Fruit fly (Drosophila melanogaster) whole organism, embryonic: Measurements from ENCODE around the gene ATPsynepsilonL.

ENCODE experiments used
- BtbVII ChIP-seq: fragments of 200-800 bp; sonication (Bioruptor generic); optimal IDR thresholded peaks from 3 replicates; lab custom pipeline; 2017; ENCODE audit warnings: missing biosample characterization, mild to moderate bottlenecking, missing genetic modification characterization
- CG11093 ChIP-seq: fragments of 200-800 bp; sonication (Bioruptor generic); IDR thresholded peaks from 3 replicates; pipeline ENCODE4 v1.3.6; 2022; ENCODE audit warnings: missing biosample characterization, missing genetic modification characterization
- CG12659 ChIP-seq: fragments of 200-800 bp; sonication (Bioruptor generic); optimal IDR thresholded peaks from 3 replicates; lab custom pipeline; 2017; ENCODE audit warnings: mild to moderate bottlenecking, missing biosample characterization, missing genetic modification reagents, missing genetic modification characterization
- CG12942 ChIP-seq: fragments of 200-800 bp; sonication (Bioruptor generic); optimal IDR thresholded peaks from 3 replicates; lab custom pipeline; 2016; ENCODE audit warnings: missing biosample characterization, missing genetic modification characterization
- CG13624 ChIP-seq: fragments of 200-800 bp; sonication (Bioruptor generic); optimal IDR thresholded peaks from 2 replicates; lab custom pipeline; 2016; ENCODE audit warnings: missing biosample characterization, missing genetic modification characterization
- CG14050 ChIP-seq: fragments of 200-800 bp; sonication (Bioruptor generic); IDR thresholded peaks from 3 replicates; pipeline ENCODE4 v1.3.6; 2022; ENCODE audit warnings: missing biosample characterization, missing genetic modification characterization
- CG15479 ChIP-seq: fragments of 200-800 bp; sonication (Bioruptor generic); optimal IDR thresholded peaks from 3 replicates; lab custom pipeline; 2019; ENCODE audit warnings: missing biosample characterization, mild to moderate bottlenecking, missing genetic modification characterization, moderate library complexity
- CG16815 ChIP-seq: fragments of 200-800 bp; sonication (Bioruptor generic); optimal IDR thresholded peaks from 3 replicates; lab custom pipeline; 2017; ENCODE audit warnings: missing biosample characterization, mild to moderate bottlenecking, missing genetic modification characterization
- CG16863 ChIP-seq: fragments of 200-800 bp; sonication (Bioruptor generic); optimal IDR thresholded peaks from 3 replicates; lab custom pipeline; 2016; ENCODE audit warnings: missing biosample characterization, missing genetic modification characterization
- CG17802 ChIP-seq: fragments of 200-800 bp; sonication (Bioruptor generic); optimal IDR thresholded peaks from 2 replicates; lab custom pipeline; 2018; ENCODE audit warnings: missing biosample characterization, mild to moderate bottlenecking, missing genetic modification characterization, moderate library complexity
- CG18599 ChIP-seq: fragments of 200-800 bp; sonication (Bioruptor generic); optimal IDR thresholded peaks from 3 replicates; lab custom pipeline; 2017; ENCODE audit warnings: missing biosample characterization, missing genetic modification characterization, mild to moderate bottlenecking, moderate library complexity, missing genetic modification reagents
- CG2120 ChIP-seq: fragments of 200-800 bp; sonication (Bioruptor generic); optimal IDR thresholded peaks from 3 replicates; lab custom pipeline; 2016; ENCODE audit warnings: missing biosample characterization, missing genetic modification characterization
- CG2678 ChIP-seq: fragments of 200-800 bp; sonication (Bioruptor generic); optimal IDR thresholded peaks from 3 replicates; lab custom pipeline; 2019; ENCODE audit warnings: missing biosample characterization, mild to moderate bottlenecking, missing genetic modification characterization, moderate library complexity
- CG2875 ChIP-seq: fragments of 200-800 bp; sonication (Bioruptor generic); optimal IDR thresholded peaks from 2 replicates; lab custom pipeline; 2017; ENCODE audit warnings: missing biosample characterization, mild to moderate bottlenecking, missing genetic modification characterization, missing genetic modification reagents
- CG32532 ChIP-seq: fragments of 200-800 bp; sonication (Bioruptor generic); IDR thresholded peaks from 2 replicates; pipeline ENCODE4 v1.3.6; 2022; ENCODE audit warnings: missing biosample characterization, missing genetic modification characterization
- CG3407 ChIP-seq: fragments of 200-800 bp; sonication (Bioruptor generic); optimal IDR thresholded peaks from 2 replicates; lab custom pipeline; 2018; ENCODE audit warnings: missing biosample characterization, mild to moderate bottlenecking, missing genetic modification characterization
- CG34422 ChIP-seq: fragments of 200-800 bp; sonication (Bioruptor generic); IDR thresholded peaks from 3 replicates; pipeline ENCODE4 v1.3.6; 2022; ENCODE audit warnings: missing biosample characterization, missing genetic modification characterization
- CG3995 ChIP-seq: fragments of 200-800 bp; sonication (Bioruptor generic); optimal IDR thresholded peaks from 3 replicates; lab custom pipeline; 2016; ENCODE audit warnings: missing biosample characterization, missing genetic modification characterization
- CG4328 ChIP-seq: fragments of 200-800 bp; sonication (Bioruptor generic); optimal IDR thresholded peaks from 3 replicates; lab custom pipeline; 2017; ENCODE audit warnings: missing biosample characterization, missing genetic modification reagents, missing genetic modification characterization
- CG43689 ChIP-seq: fragments of 200-800 bp; sonication (Bioruptor generic); IDR thresholded peaks from 2 replicates; pipeline ENCODE4 v1.3.6; 2022; ENCODE audit warnings: missing biosample characterization, missing genetic modification characterization
- CG4707 ChIP-seq: fragments of 200-800 bp; sonication (Bioruptor generic); optimal IDR thresholded peaks from 2 replicates; lab custom pipeline; 2018; ENCODE audit warnings: missing biosample characterization, mild to moderate bottlenecking, missing genetic modification characterization, moderate library complexity
- CG4820 ChIP-seq: fragments of 200-800 bp; sonication (Bioruptor generic); optimal IDR thresholded peaks from 3 replicates; lab custom pipeline; 2016; ENCODE audit warnings: missing biosample characterization, missing genetic modification characterization
- CG6254 ChIP-seq: fragments of 200-800 bp; sonication (Bioruptor generic); optimal IDR thresholded peaks from 3 replicates; lab custom pipeline; 2017; ENCODE audit warnings: mild to moderate bottlenecking, missing biosample characterization, missing genetic modification reagents, missing genetic modification characterization
- CG6272 ChIP-seq: fragments of 200-800 bp; sonication (Bioruptor generic); IDR thresholded peaks from 2 replicates; pipeline ENCODE4 v1.3.6; 2022; ENCODE audit warnings: missing biosample characterization, missing genetic modification characterization
- CG7839 ChIP-seq: fragments of 200-800 bp; sonication (Bioruptor generic); optimal IDR thresholded peaks from 3 replicates; lab custom pipeline; 2018; ENCODE audit warnings: missing biosample characterization, mild to moderate bottlenecking, missing genetic modification characterization, moderate library complexity
- E2f2 ChIP-seq: fragments of 200-800 bp; sonication (Bioruptor generic); IDR thresholded peaks from 2 replicates; pipeline ENCODE4 v1.3.6; 2022; ENCODE audit warnings: missing biosample characterization, missing genetic modification characterization
- Hr39 ChIP-seq: fragments of >200 bp; optimal IDR thresholded peaks from 2 replicates; lab custom pipeline; 2017
- Max ChIP-seq: fragments of 200-800 bp; sonication (Bioruptor generic); optimal IDR thresholded peaks from 2 replicates; lab custom pipeline; 2016; ENCODE audit warnings: missing biosample characterization, mild to moderate bottlenecking, missing genetic modification characterization
- PHDP ChIP-seq: fragments of 200-800 bp; sonication (Bioruptor generic); optimal IDR thresholded peaks from 3 replicates; lab custom pipeline; 2018; ENCODE audit warnings: missing biosample characterization, mild to moderate bottlenecking, missing genetic modification characterization, moderate library complexity
- Taf1 ChIP-seq: fragments of 200-800 bp; sonication (Bioruptor generic); IDR thresholded peaks from 2 replicates; pipeline ENCODE4 v1.3.6; 2022; ENCODE audit warnings: missing biosample characterization, missing genetic modification characterization
- Xbp1 ChIP-seq: fragments of 200-800 bp; sonication (Bioruptor generic); optimal IDR thresholded peaks from 3 replicates; lab custom pipeline; 2016; ENCODE audit warnings: missing biosample characterization, mild to moderate bottlenecking, missing genetic modification characterization
- ci ChIP-seq: fragments of 200-800 bp; sonication (Bioruptor generic); IDR thresholded peaks from 3 replicates; pipeline ENCODE4 v1.3.6; 2022; ENCODE audit warnings: missing biosample characterization, missing genetic modification characterization
- fd96Cb ChIP-seq: fragments of 200-800 bp; sonication (Bioruptor generic); optimal IDR thresholded peaks from 2 replicates; lab custom pipeline; 2018; ENCODE audit warnings: missing biosample characterization, mild to moderate bottlenecking, missing genetic modification characterization, moderate library complexity
- gce ChIP-seq: fragments of 200-800 bp; sonication (Bioruptor generic); IDR thresholded peaks from 3 replicates; pipeline ENCODE4 v1.3.6; 2022; ENCODE audit warnings: missing biosample characterization, missing genetic modification characterization
- gcm2 ChIP-seq: fragments of 200-800 bp; sonication (Bioruptor generic); optimal IDR thresholded peaks from 2 replicates; lab custom pipeline; 2016; ENCODE audit warnings: missing biosample characterization, missing genetic modification characterization
- gsb-n ChIP-seq: fragments of 200-800 bp; sonication (Bioruptor generic); optimal IDR thresholded peaks from 3 replicates; lab custom pipeline; 2018; ENCODE audit warnings: missing biosample characterization, mild to moderate bottlenecking, missing genetic modification characterization
- gt ChIP-seq: fragments of 200-800 bp; sonication (Bioruptor generic); IDR thresholded peaks from 2 replicates; pipeline ENCODE4 v1.3.6; 2022; ENCODE audit warnings: missing biosample characterization, missing genetic modification characterization
- ham ChIP-seq: fragments of 200-800 bp; sonication (Bioruptor generic); IDR thresholded peaks from 2 replicates; pipeline ENCODE4 v1.3.6; 2022; ENCODE audit warnings: missing biosample characterization, missing genetic modification characterization
- lola ChIP-seq, 3 experiments: fragments of >200 bp in 2 of 3; fragments of 200-800 bp in 1 of 3; sonication (Bioruptor generic) in 1 of 3; optimal IDR thresholded peaks; 2 replicates each; lab custom pipeline; 2017 to 2019; ENCODE audit warnings: missing biosample characterization in 3 of 3, missing genetic modification characterization in 3 of 3, mild to moderate bottlenecking in 1 of 3, moderate library complexity in 1 of 3
- mirr ChIP-seq: fragments of 200-800 bp; sonication (Bioruptor generic); optimal IDR thresholded peaks from 3 replicates; lab custom pipeline; 2018; ENCODE audit warnings: missing biosample characterization, mild to moderate bottlenecking, missing genetic modification characterization
- nmo ChIP-seq: fragments of 200-800 bp; sonication (Bioruptor generic); optimal IDR thresholded peaks from 2 replicates; lab custom pipeline; 2018; ENCODE audit warnings: missing biosample characterization, mild to moderate bottlenecking, missing genetic modification characterization, moderate library complexity
- oc ChIP-seq: fragments of 200-800 bp; sonication (Bioruptor generic); optimal IDR thresholded peaks from 2 replicates; lab custom pipeline; 2018; ENCODE audit warnings: missing biosample characterization, mild to moderate bottlenecking, missing genetic modification characterization, moderate library complexity
- row ChIP-seq: fragments of 200-800 bp; sonication (Bioruptor generic); IDR thresholded peaks from 3 replicates; pipeline ENCODE4 v1.3.6; 2022; ENCODE audit warnings: missing biosample characterization, missing genetic modification characterization
- sug ChIP-seq: fragments of 200-800 bp; optimal IDR thresholded peaks from 2 replicates; lab custom pipeline; 2019; ENCODE audit warnings: missing biosample characterization, mild to moderate bottlenecking, missing genetic modification characterization, moderate library complexity
- tll ChIP-seq, 2 experiments: fragments of 200-800 bp in 1 of 2; fragments of >200 bp in 1 of 2; sonication (Bioruptor generic) in 1 of 2; optimal IDR thresholded peaks; 2 replicates each; lab custom pipeline; 2017 to 2019; ENCODE audit warnings: missing biosample characterization in 2 of 2, missing genetic modification characterization in 2 of 2, mild to moderate bottlenecking in 1 of 2, moderate library complexity in 1 of 2
- tup ChIP-seq: fragments of 200-800 bp; sonication (Bioruptor generic); optimal IDR thresholded peaks from 2 replicates; lab custom pipeline; 2016; ENCODE audit warnings: missing biosample characterization, mild to moderate bottlenecking, missing genetic modification characterization, moderate library complexity
- wor ChIP-seq: fragments of 200-800 bp; sonication (Bioruptor generic); IDR thresholded peaks from 2 replicates; pipeline ENCODE4 v1.3.6; 2022; ENCODE audit warnings: missing biosample characterization, missing genetic modification characterization
- zen2 ChIP-seq: fragments of 200-800 bp; sonication (Bioruptor generic); IDR thresholded peaks from 3 replicates; pipeline ENCODE4 v1.3.6; 2022; ENCODE audit warnings: missing biosample characterization, missing genetic modification characterization; ENCODE audit not compliant: partially characterized antibody
- zf30C ChIP-seq: fragments of 200-800 bp; sonication (Bioruptor generic); optimal IDR thresholded peaks from 3 replicates; lab custom pipeline; 2018; ENCODE audit warnings: missing biosample characterization, mild to moderate bottlenecking, missing genetic modification characterization
- zfh2 ChIP-seq: fragments of 200-800 bp; sonication (Bioruptor generic); optimal IDR thresholded peaks from 2 replicates; lab custom pipeline; 2016; ENCODE audit warnings: missing biosample characterization, missing genetic modification characterization

ATPsynepsilonL gene

DNA sequence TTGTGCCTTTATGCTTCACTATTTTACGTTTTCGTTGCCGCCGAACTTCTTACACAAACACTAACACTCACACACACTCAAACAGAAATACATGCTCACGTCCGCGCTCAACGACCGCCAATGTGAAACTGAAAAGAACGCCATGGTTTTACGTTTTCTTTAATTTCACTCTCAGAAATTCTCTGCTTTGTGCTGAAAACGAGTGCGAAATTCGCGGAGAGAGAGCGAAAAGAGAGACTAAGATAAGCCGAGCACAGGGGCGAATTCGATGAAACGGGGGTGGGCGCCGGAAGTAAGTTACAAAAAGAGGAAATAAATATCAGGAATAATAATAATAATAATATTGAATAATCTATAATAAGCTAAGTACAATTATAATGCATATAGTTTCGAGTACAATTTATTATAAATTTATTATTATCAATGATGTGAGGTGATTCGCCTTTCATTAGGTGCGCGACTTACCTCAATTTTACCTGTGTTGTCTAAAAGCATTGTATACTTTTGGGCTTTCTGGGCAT, 48.8 kb downstream of the ATPsynepsilonL start, which contains the start of gene Best1 (continued):
- peak; percentile 84 for TF ChIP-seq CG3407
- TF ChIP-seq CG12659 (GFP tag; lab: Kevin White, UChicago) = peak; percentile 91
- TF ChIP-seq ham (GFP tag; lab: Robert Waterston, UW) = no peak
- peak; percentile 91 for TF ChIP-seq fd96Cb (tag; lab: Kevin White, UChicago)
- TF ChIP-seq CG6272 (GFP tag; lab: Robert Waterston, UW) = peak; percentile 90
- TF ChIP-seq wor (GFP tag; lab: Robert Waterston, UW) = peak; percentile 71
- peak; percentile 90 for TF ChIP-seq BtbVII
- TF ChIP-seq row (GFP tag; lab: Robert Waterston, UW) = peak; percentile 99
- TF ChIP-seq CG34422 (GFP tag; lab: Robert Waterston, UW) = peak; percentile 93
- peak; percentile 71 for TF ChIP-seq tup (GFP tag; lab: Kevin White, UChicago)
- peak; percentile 22 for TF ChIP-seq CG3995 (GFP tag; lab: Kevin White, UChicago)
- TF ChIP-seq zf30C (GFP tag; lab: Kevin White, UChicago) = peak; percentile 6
- TF ChIP-seq Taf1 (GFP tag; lab: Robert Waterston, UW) = peak; percentile 88
- peak; percentile 91 for TF ChIP-seq nmo (GFP tag; lab: Kevin White, UChicago)
- TF ChIP-seq CG11093 = peak; percentile 88; the same call in 2 of the 3 replicates
- peak; percentile 70 for TF ChIP-seq Max (GFP tag; lab: Kevin White, UChicago)
- TF ChIP-seq CG16863 (GFP tag; lab: Kevin White, UChicago) = peak; percentile 35
- peak; percentile 65 for TF ChIP-seq CG43689
- peak; percentile 83 for TF ChIP-seq CG16815
- peak; percentile 98 for TF ChIP-seq CG32532
- TF ChIP-seq CG4707 (GFP tag; lab: Kevin White, UChicago) = peak; percentile 76
- no peak; the same call in 2 of the 3 replicates for TF ChIP-seq zen2
- TF ChIP-seq CG6254 = peak; percentile 97
- TF ChIP-seq E2f2 = peak; percentile 69
- TF ChIP-seq zfh2 (GFP tag; lab: Kevin White, UChicago) = peak; percentile 68
- TF ChIP-seq CG18599 (GFP tag; lab: Kevin White, UChicago) = peak; percentile 94
- no peak for TF ChIP-seq Hr39 (lab: Kevin White, UChicago)
- peak; percentile 79 for TF ChIP-seq CG4820 (GFP tag; lab: Kevin White, UChicago)
- no peak for TF ChIP-seq gce (GFP tag; lab: Robert Waterston, UW)
- peak; percentile 89 for TF ChIP-seq sug (tag; lab: Kevin White, UChicago)
- peak; percentile 35 for TF ChIP-seq gcm2 (GFP tag; lab: Kevin White, UChicago)
- TF ChIP-seq PHDP (tag; lab: Kevin White, UChicago) = peak; percentile 96
- TF ChIP-seq lola (GFP tag; optimal IDR thresholded peaks at IDR 0.05; lab: Kevin White, UChicago) = peak in 1 of 3 experiments; percentile 86
- TF ChIP-seq CG4328 (GFP tag; lab: Kevin White, UChicago) = peak; percentile 79
- peak; percentile 94 for TF ChIP-seq CG2678 (tag; lab: Kevin White, UChicago)
- TF ChIP-seq CG17802 (tag; lab: Kevin White, UChicago) = peak; percentile 69
- peak; percentile 91 for TF ChIP-seq gsb-n (tag; lab: Kevin White, UChicago)
- TF ChIP-seq CG12942 = peak; percentile 64
- TF ChIP-seq mirr (GFP tag; lab: Kevin White, UChicago) = peak; percentile 68
- peak; percentile 94 for TF ChIP-seq CG2120 (GFP tag; lab: Kevin White, UChicago)
- peak; percentile 77 for TF ChIP-seq CG2875
- TF ChIP-seq CG14050 (GFP tag; lab: Robert Waterston, UW) = peak; percentile 85
- peak; percentile 92 for TF ChIP-seq Xbp1 (GFP tag; lab: Kevin White, UChicago)
- peak; percentile 94 for TF ChIP-seq CG7839 (tag; lab: Kevin White, UChicago)
- TF ChIP-seq ci (GFP tag; lab: Robert Waterston, UW) = peak; percentile 95
- no peak for TF ChIP-seq CG15479 (GFP tag; lab: Kevin White, UChicago)
- TF ChIP-seq tll (GFP tag; optimal IDR thresholded peaks at IDR 0.05; lab: Kevin White, UChicago) = peak in 1 of 2 experiments; percentile 88
- TF ChIP-seq gt = peak; percentile 63; the same call in 1 of the 2 replicates
- peak; percentile 97 for TF ChIP-seq oc
- TF ChIP-seq CG13624 (GFP tag; lab: Kevin White, UChicago) = peak; percentile 43
